Fruit fly (Drosophila melanogaster): ENCODE data around the gene CG17122.
A peak's percentile ranks its signal among the peaks of the same experiment; 100 is the strongest.

The CG17122 gene

DNA sequence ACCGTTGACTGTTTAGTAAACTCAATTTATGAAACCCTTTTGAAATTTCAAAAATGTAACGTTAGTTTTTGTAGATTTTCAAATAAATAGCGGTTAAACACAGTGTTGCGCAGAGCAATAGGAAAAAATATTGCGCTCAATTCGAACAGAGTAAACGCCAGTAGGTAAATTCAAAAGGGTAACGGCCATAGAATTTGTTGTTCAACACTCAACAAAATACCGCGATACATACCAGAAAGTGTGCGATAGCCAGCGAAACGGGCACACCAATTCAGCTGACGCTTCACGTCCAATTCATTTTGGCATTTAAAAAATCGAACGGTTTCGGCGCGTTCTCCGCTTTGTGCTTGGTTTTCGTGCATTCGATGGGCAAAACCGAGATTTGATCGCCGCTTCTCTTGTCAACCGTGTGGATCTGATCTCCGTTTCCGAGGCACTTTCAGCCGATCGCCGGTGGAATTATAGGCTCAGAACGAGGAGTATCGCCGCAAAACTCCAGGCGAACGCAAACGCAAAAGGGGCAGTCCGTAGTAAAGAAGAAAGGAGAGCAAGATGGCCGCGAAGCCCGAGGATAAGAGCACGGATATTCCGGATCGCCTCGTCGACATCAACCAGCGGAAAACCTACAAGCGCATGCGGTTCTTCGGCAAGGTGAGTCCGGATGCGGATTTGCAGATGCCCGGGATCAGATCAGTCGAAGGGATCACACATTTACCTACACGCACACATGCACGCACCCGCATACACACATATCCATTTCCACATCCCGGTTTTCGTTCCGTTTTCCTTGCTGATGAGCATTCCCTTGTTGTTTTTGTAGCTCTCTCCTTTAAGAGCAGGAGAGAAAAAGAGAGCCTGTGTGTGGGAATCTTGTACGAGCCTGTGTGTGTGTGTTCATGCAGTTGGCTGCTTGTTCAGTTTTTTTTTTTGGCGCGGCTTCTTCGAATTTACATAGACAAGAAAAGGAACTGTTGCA is 34.9 kb upstream of the CG17122 start (continued):
- TF ChIP-seq CG18262 (tag; optimal IDR thresholded peaks at IDR 0.05) (no peak), CG17568 (GFP tag; optimal IDR thresholded peaks at IDR 0.05) (no peak), psq (GFP tag; optimal IDR thresholded peaks at IDR 0.05) (peak; percentile 26), CG1603 (tag; optimal IDR thresholded peaks at IDR 0.05) (peak; percentile 89), CG9215 (GFP tag; IDR thresholded peaks at IDR 0.05) (no peak), Ssrp (tag; optimal IDR thresholded peaks at IDR 0.05) (no peak), CG4360 (GFP tag; IDR thresholded peaks at IDR 0.05) (peak; percentile 94), luna (GFP tag; optimal IDR thresholded peaks at IDR 0.05) (peak; percentile 30), org-1 (GFP tag; optimal IDR thresholded peaks at IDR 0.05) (no peak), B-H2 (GFP tag; optimal IDR thresholded peaks at IDR 0.05) (peak; percentile 50), Opbp (GFP tag; IDR thresholded peaks at IDR 0.05; ENCODE audit: partially characterized antibody) (peak; percentile 88), otp (GFP tag; IDR thresholded peaks at IDR 0.05) (no peak), Trl (optimal IDR thresholded peaks at IDR 0.05) (peak; percentile 3 to 67), Trl (GFP tag; optimal IDR thresholded peaks at IDR 0.05) (peak; percentile 60), CG15011 (GFP tag; optimal IDR thresholded peaks at IDR 0.05) (no peak), CG31441 (GFP tag; IDR thresholded peaks at IDR 0.05) (no peak), CG4730 (GFP tag; IDR thresholded peaks at IDR 0.05) (no peak), br (optimal IDR thresholded peaks at IDR 0.05) (no peak), Ets65A (GFP tag) (peak; percentile 95), pan (optimal IDR thresholded peaks at IDR 0.05) (no peak), pan (GFP tag; optimal IDR thresholded peaks at IDR 0.05 in 1 of 2, IDR thresholded peaks at IDR 0.05 in 1 of 2) (no peak), HmgZ (tag; optimal IDR thresholded peaks at IDR 0.05) (peak; percentile 87), ERR (GFP tag; optimal IDR thresholded peaks at IDR 0.05) (peak; percentile 63), zfh1 (GFP tag; IDR thresholded peaks at IDR 0.05) (peak; percentile 73; the same call in 2 of the 3 replicates), zen (tag; optimal IDR thresholded peaks at IDR 0.05) (peak; percentile 3), CG7271 (tag; optimal IDR thresholded peaks at IDR 0.05) (no peak), NfI (GFP tag; optimal IDR thresholded peaks at IDR 0.05) (peak; percentile 32), CHES-1-like (GFP tag; optimal IDR thresholded peaks at IDR 0.05) (peak; percentile 53), Oli (tag; optimal IDR thresholded peaks at IDR 0.05) (no peak), Asciz (GFP tag; optimal IDR thresholded peaks at IDR 0.05) (no peak), CG2202 (tag; optimal IDR thresholded peaks at IDR 0.05) (no peak), toy (GFP tag; IDR thresholded peaks at IDR 0.05) (no peak), ro (GFP tag; IDR thresholded peaks at IDR 0.05) (no peak), dati (GFP tag; IDR thresholded peaks at IDR 0.05) (no peak), tll (GFP tag; optimal IDR thresholded peaks at IDR 0.05) (no peak), gem (tag; optimal IDR thresholded peaks at IDR 0.05) (no peak), kah (GFP tag; optimal IDR thresholded peaks at IDR 0.05) (no peak), CG18764 (GFP tag; optimal IDR thresholded peaks at IDR 0.05) (peak; percentile 20), nmo (GFP tag; optimal IDR thresholded peaks at IDR 0.05) (peak; percentile 58), pita (GFP tag; optimal IDR thresholded peaks at IDR 0.05) (no peak), HmgD (GFP tag; optimal IDR thresholded peaks at IDR 0.05) (peak; percentile 91), E2f2 (GFP tag; IDR thresholded peaks at IDR 0.05) (peak; percentile 95), lbe (GFP tag; optimal IDR thresholded peaks at IDR 0.05) (peak; percentile 1), CG17186 (GFP tag; optimal IDR thresholded peaks at IDR 0.05) (peak; percentile 93), Mrtf (GFP tag; IDR thresholded peaks at IDR 0.05) (no peak), sens (GFP tag) (peak; percentile 89), CG4424 (GFP tag; optimal IDR thresholded peaks at IDR 0.05) (peak; percentile 39), Lpt (GFP tag; optimal IDR thresholded peaks at IDR 0.05) (no peak), hth (optimal IDR thresholded peaks at IDR 0.05) (no peak), CG6175 (GFP tag; IDR thresholded peaks at IDR 0.05) (no peak), CG16779 (GFP tag; IDR thresholded peaks at IDR 0.05) (no peak)

All from whole organism, embryonic.